Worm (Caenorhabditis elegans): Measurements from ENCODE around the gene F59F4.3.

Gene F59F4.3

ce11 chrX:15847543-15848087 lies at the start of gene F59F4.3:
Gene F59F4.3, minus strand, starts transcription at chrX:15847593.
- TF ChIP-seq zip-8 (tag; optimal IDR thresholded peaks at IDR 0.05) (no peak), M03D4.4 (tag; optimal IDR thresholded peaks at IDR 0.05) (no peak)

DNA sequence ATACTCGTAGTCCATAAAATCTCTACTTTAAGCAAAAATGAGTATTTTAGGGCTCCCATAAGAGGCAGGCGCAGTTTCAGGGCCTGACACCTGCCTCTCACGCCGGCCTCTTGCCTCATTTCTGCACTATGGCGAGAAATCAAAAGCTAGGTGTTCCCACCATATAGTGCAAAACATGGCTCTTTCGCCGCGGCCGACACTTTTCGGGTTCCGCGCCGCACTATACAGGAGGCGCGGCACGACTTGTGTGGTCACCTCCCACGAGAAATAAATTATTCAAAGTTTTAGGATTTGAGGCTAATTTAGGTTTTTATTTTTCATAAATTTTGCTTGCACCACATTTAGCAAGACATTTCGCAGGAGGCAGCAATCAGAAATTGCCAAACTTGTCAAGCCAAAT lies 45.1 kb upstream of the F59F4.3 start:
- TF ChIP-seq ces-1 (GFP tag; optimal IDR thresholded peaks at IDR 0.05) (no peak), snpc-4 (tag; optimal IDR thresholded peaks at IDR 0.05) (no peak), mab-5 (tag; optimal IDR thresholded peaks at IDR 0.05) (no peak), mep-1 (tag; optimal IDR thresholded peaks at IDR 0.05) (no peak), tbx-8 (GFP tag; optimal IDR thresholded peaks at IDR 0.05) (no peak), ham-2 (GFP tag; optimal IDR thresholded peaks at IDR 0.05) (no peak), M03D4.4 (tag; optimal IDR thresholded peaks at IDR 0.05) (no peak), zip-8 (tag; optimal IDR thresholded peaks at IDR 0.05) (no peak), blmp-1 (tag; optimal IDR thresholded peaks at IDR 0.05) (no peak), lsy-2 (tag; optimal IDR thresholded peaks at IDR 0.05) (no peak), ceh-39 (tag; optimal IDR thresholded peaks at IDR 0.05) (no peak), pha-4 (tag; optimal IDR thresholded peaks at IDR 0.05) (no peak), cnd-1 (tag; optimal IDR thresholded peaks at IDR 0.05) (no peak), bed-3 (GFP tag; optimal IDR thresholded peaks at IDR 0.05) (no peak), unc-39 (tag; optimal IDR thresholded peaks at IDR 0.05) (no peak), nhr-28 (tag; optimal IDR thresholded peaks at IDR 0.05) (no peak), nhr-2 (tag; optimal IDR thresholded peaks at IDR 0.05) (no peak)

DNA sequence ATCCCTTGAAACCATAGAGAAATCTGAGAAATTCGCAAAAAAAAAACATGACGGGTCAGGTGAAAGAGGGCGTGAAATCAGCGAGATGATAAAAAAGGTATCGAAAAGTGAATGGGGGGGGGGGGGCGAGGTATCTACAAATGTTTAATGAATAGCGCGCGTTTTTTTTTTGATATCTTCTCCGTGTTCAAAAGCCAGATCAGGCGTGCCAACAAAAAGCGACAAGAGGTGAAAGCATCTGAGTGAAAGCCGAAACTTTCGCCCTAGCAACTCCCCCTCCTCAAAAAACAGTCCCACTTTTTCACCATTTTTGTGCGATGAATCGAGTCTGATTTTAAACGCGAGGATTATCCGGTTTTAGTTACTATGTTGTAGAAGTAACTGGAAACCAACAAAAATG lies 40.6 kb upstream of the F59F4.3 start:
- no peak for TF ChIP-seq lsy-2 (tag; optimal IDR thresholded peaks at IDR 0.05)
- TF ChIP-seq ceh-39 (tag; optimal IDR thresholded peaks at IDR 0.05), result no peak
- no peak for TF ChIP-seq pha-4 (tag; optimal IDR thresholded peaks at IDR 0.05)
- no peak for TF ChIP-seq ceh-43 (GFP tag; optimal IDR thresholded peaks at IDR 0.05)
- no peak for TF ChIP-seq sptf-1 (tag; optimal IDR thresholded peaks at IDR 0.05)
- no peak for TF ChIP-seq M03D4.4 (tag; optimal IDR thresholded peaks at IDR 0.05)
- TF ChIP-seq nhr-12 (tag; optimal IDR thresholded peaks at IDR 0.05), result no peak
- TF ChIP-seq mab-5 (tag; optimal IDR thresholded peaks at IDR 0.05), result no peak
- no peak for TF ChIP-seq nhr-237 (tag; optimal IDR thresholded peaks at IDR 0.05)
- no peak for TF ChIP-seq zip-8 (tag; optimal IDR thresholded peaks at IDR 0.05)
- TF ChIP-seq tbx-8 (GFP tag; optimal IDR thresholded peaks at IDR 0.05), result no peak
- no peak for TF ChIP-seq mep-1 (tag; optimal IDR thresholded peaks at IDR 0.05)
- no peak for TF ChIP-seq nhr-76 (tag; optimal IDR thresholded peaks at IDR 0.05)
- no peak for TF ChIP-seq ceh-83 (GFP tag; optimal IDR thresholded peaks at IDR 0.05)
- no peak for TF ChIP-seq unc-62 (GFP tag; optimal IDR thresholded peaks at IDR 0.05)
- no peak for TF ChIP-seq lin-32 (GFP tag; optimal IDR thresholded peaks at IDR 0.05)
- no peak for TF ChIP-seq drap-1 (GFP tag; optimal IDR thresholded peaks at IDR 0.05)
- no peak for TF ChIP-seq unc-39 (tag; optimal IDR thresholded peaks at IDR 0.05)

- TF ChIP-seq flh-1 (GFP tag; optimal IDR thresholded peaks at IDR 0.05) (no peak), lin-13 (tag; optimal IDR thresholded peaks at IDR 0.05) (no peak), unc-120 (tag; optimal IDR thresholded peaks at IDR 0.05; ENCODE audit: poor library complexity, severe bottlenecking) (no peak), unc-62 (GFP tag; optimal IDR thresholded peaks at IDR 0.05) (no peak), mls-2 (tag; optimal IDR thresholded peaks at IDR 0.05) (no peak), lin-32 (GFP tag; optimal IDR thresholded peaks at IDR 0.05) (no peak), blmp-1 (tag; optimal IDR thresholded peaks at IDR 0.05) (no peak), sem-2 (GFP tag; optimal IDR thresholded peaks at IDR 0.05) (no peak)
These were observed 40.1 kb upstream of the F59F4.3 start, which contains the start of gene F53H4.3 for ce11 chrX:15887495-15887894. Gene F53H4.3, minus strand, starts transcription at chrX:15887595.

ce11 chrX:15884478-15884877 lies 37.1 kb upstream of the F59F4.3 start:
- TF ChIP-seq lin-13 (tag; optimal IDR thresholded peaks at IDR 0.05) (no peak), ceh-43 (GFP tag; optimal IDR thresholded peaks at IDR 0.05) (no peak), zip-8 (tag; optimal IDR thresholded peaks at IDR 0.05) (no peak), ces-1 (GFP tag; optimal IDR thresholded peaks at IDR 0.05) (no peak), unc-62 (GFP tag; optimal IDR thresholded peaks at IDR 0.05) (no peak), unc-39 (tag; optimal IDR thresholded peaks at IDR 0.05) (no peak), elt-3 (tag; optimal IDR thresholded peaks at IDR 0.05) (no peak), unc-120 (tag; optimal IDR thresholded peaks at IDR 0.05; ENCODE audit: poor library complexity, severe bottlenecking) (no peak)

Data from whole organism, mixed stage, embryonic.